Fruit fly (Drosophila melanogaster): ENCODE data around the gene tay.

The tay gene

dm6 chrX:15891606-15892345 is 4.7 kb upstream of the tay start, which contains the start of gene shi:
Gene shi (plus strand): TSS chrX:15892116.
- no peak for TF ChIP-seq CG9139 (GFP tag; optimal IDR thresholded peaks at IDR 0.05)
- no peak for TF ChIP-seq net (GFP tag; optimal IDR thresholded peaks at IDR 0.05)
- TF ChIP-seq CG10631 (GFP tag; optimal IDR thresholded peaks at IDR 0.05), result peak; percentile 15
- TF ChIP-seq CG6163 (GFP tag; IDR thresholded peaks at IDR 0.05), result no peak
- TF ChIP-seq OdsH (GFP tag; optimal IDR thresholded peaks at IDR 0.05), result no peak
- peak; percentile 36 for TF ChIP-seq esn (GFP tag; optimal IDR thresholded peaks at IDR 0.05)
- TF ChIP-seq CG7368 (GFP tag; optimal IDR thresholded peaks at IDR 0.05), result no peak
- TF ChIP-seq dac (GFP tag; optimal IDR thresholded peaks at IDR 0.05), result no peak
- TF ChIP-seq CG8119 (GFP tag; IDR thresholded peaks at IDR 0.05), result no peak
- TF ChIP-seq lz (GFP tag; optimal IDR thresholded peaks at IDR 0.05), result peak; percentile 6
- peak; percentile 45 for TF ChIP-seq Eip78C (GFP tag)
- TF ChIP-seq ss (GFP tag; optimal IDR thresholded peaks at IDR 0.05), result no peak
- TF ChIP-seq Ets96B (tag; optimal IDR thresholded peaks at IDR 0.05), result no peak
- TF ChIP-seq CG32006 (GFP tag; optimal IDR thresholded peaks at IDR 0.05), result no peak
- no peak for TF ChIP-seq CG6854 (GFP tag; optimal IDR thresholded peaks at IDR 0.05)
- peak; percentile 18 for TF ChIP-seq Sox14 (GFP tag; optimal IDR thresholded peaks at IDR 0.05)
- TF ChIP-seq fd59A (GFP tag; optimal IDR thresholded peaks at IDR 0.05), result no peak
- no peak for TF ChIP-seq CG4318 (GFP tag; optimal IDR thresholded peaks at IDR 0.05)
- TF ChIP-seq CG8319 (GFP tag; optimal IDR thresholded peaks at IDR 0.05), result no peak

dm6 chrX:15889780-15890608 is 2.9 kb upstream of the tay start, which contains the start of the genes MSBP and CG15916:
Gene MSBP (minus strand): TSS chrX:15890109.
Gene CG15916 (plus strand): TSS chrX:15890589.
- TF ChIP-seq CG31627 (GFP tag; optimal IDR thresholded peaks at IDR 0.05), result peak; percentile 26
- TF ChIP-seq ss (GFP tag; optimal IDR thresholded peaks at IDR 0.05), result peak in 1 of 2 experiments; percentile 45
- TF ChIP-seq CG8119 (GFP tag; IDR thresholded peaks at IDR 0.05), result no peak
- TF ChIP-seq CG3032 (tag; optimal IDR thresholded peaks at IDR 0.05), result peak; percentile 53
- TF ChIP-seq CG11902 (GFP tag; optimal IDR thresholded peaks at IDR 0.05), result peak; percentile 12
- TF ChIP-seq CG6792 (GFP tag; optimal IDR thresholded peaks at IDR 0.05), result no peak
- TF ChIP-seq Ets96B (tag; optimal IDR thresholded peaks at IDR 0.05), result peak; percentile 2
- peak; percentile 15 for TF ChIP-seq Hr39 (GFP tag; optimal IDR thresholded peaks at IDR 0.05)
- peak; percentile 18 for TF ChIP-seq CG34406 (GFP tag; optimal IDR thresholded peaks at IDR 0.05)
- peak; percentile 77 for TF ChIP-seq Eip78C (GFP tag)
- peak; percentile 21 for TF ChIP-seq achi (GFP tag; optimal IDR thresholded peaks at IDR 0.05)
- peak; percentile 3 for TF ChIP-seq Lpt (GFP tag; optimal IDR thresholded peaks at IDR 0.05)
- peak; percentile 29 for TF ChIP-seq cyc (GFP tag; optimal IDR thresholded peaks at IDR 0.05)
- peak; percentile 28 for TF ChIP-seq esn (GFP tag; optimal IDR thresholded peaks at IDR 0.05)
- peak; percentile 41 for TF ChIP-seq Sox15 (GFP tag; optimal IDR thresholded peaks at IDR 0.05)
- peak; percentile 98 for TF ChIP-seq svp (GFP tag)
- peak; percentile 29 for TF ChIP-seq fd59A (GFP tag; optimal IDR thresholded peaks at IDR 0.05)
- peak; percentile 32 for TF ChIP-seq topi (GFP tag; optimal IDR thresholded peaks at IDR 0.05)
- peak in 1 of 2 experiments; percentile 24 for TF ChIP-seq salr (GFP tag; optimal IDR thresholded peaks at IDR 0.05)
- TF ChIP-seq CG6808 (GFP tag; optimal IDR thresholded peaks at IDR 0.05), result peak; percentile 8
- no peak for TF ChIP-seq Hr38 (GFP tag; optimal IDR thresholded peaks at IDR 0.05)
- no peak for TF ChIP-seq Blimp-1 (GFP tag; optimal IDR thresholded peaks at IDR 0.05)
- TF ChIP-seq Hr4 (GFP tag; optimal IDR thresholded peaks at IDR 0.05), result peak; percentile 8
- TF ChIP-seq Ets21C (GFP tag; optimal IDR thresholded peaks at IDR 0.05), result no peak
- no peak for TF ChIP-seq dac (GFP tag; optimal IDR thresholded peaks at IDR 0.05)
- no peak for TF ChIP-seq net (GFP tag; optimal IDR thresholded peaks at IDR 0.05)
- TF ChIP-seq spab (GFP tag; optimal IDR thresholded peaks at IDR 0.05), result no peak
- TF ChIP-seq CG8632 (GFP tag; optimal IDR thresholded peaks at IDR 0.05), result no peak
- TF ChIP-seq acj6 (GFP tag; optimal IDR thresholded peaks at IDR 0.05), result peak; percentile 37
- peak; percentile 38; the same call in 1 of the 2 replicates for TF ChIP-seq Gug (GFP tag; IDR thresholded peaks at IDR 0.05)
- peak; percentile 44 for TF ChIP-seq CG4318 (GFP tag; optimal IDR thresholded peaks at IDR 0.05)
- TF ChIP-seq CG10631 (GFP tag; optimal IDR thresholded peaks at IDR 0.05), result peak; percentile 41
- no peak for TF ChIP-seq CG1621 (tag; optimal IDR thresholded peaks at IDR 0.05)
- TF ChIP-seq Eip93F (GFP tag; optimal IDR thresholded peaks at IDR 0.05), result no peak
- TF ChIP-seq CG7368 (GFP tag; optimal IDR thresholded peaks at IDR 0.05), result no peak
- TF ChIP-seq Sox102F (GFP tag; optimal IDR thresholded peaks at IDR 0.05), result no peak
- TF ChIP-seq CG10669 (GFP tag; optimal IDR thresholded peaks at IDR 0.05), result peak; percentile 28
- TF ChIP-seq CG11294 (GFP tag; IDR thresholded peaks at IDR 0.05), result no peak

Data from whole organism, prepupa.